Worm (Caenorhabditis elegans): ENCODE results near the gene grl-22.

grl-22 gene

ce11 chrIII:5405628-5406084 is 8.2 kb downstream of the grl-22 start, which contains the start of the genes W03A5.2 and Y32H12A.8:
Gene W03A5.2 (plus strand): TSS chrIII:5406034.
Gene Y32H12A.8 (minus strand): TSS chrIII:5406037.
- no peak for TF ChIP-seq madf-6 (GFP tag; IDR thresholded peaks at IDR 0.05)
- TF ChIP-seq unc-62 (GFP tag; optimal IDR thresholded peaks at IDR 0.05), result no peak
- TF ChIP-seq nhr-179 (tag; optimal IDR thresholded peaks at IDR 0.05), result no peak
- TF ChIP-seq efl-1 (GFP tag; optimal IDR thresholded peaks at IDR 0.05), result peak; percentile 31
- no peak for TF ChIP-seq hsf-1 (GFP tag; IDR thresholded peaks at IDR 0.05)
- TF ChIP-seq aptf-3 (GFP tag; IDR thresholded peaks at IDR 0.05), result no peak
- peak; percentile 40; the same call in 1 of the 2 replicates for TF ChIP-seq hmg-1.2 (GFP tag; IDR thresholded peaks at IDR 0.05)
- TF ChIP-seq nhr-80 (tag; optimal IDR thresholded peaks at IDR 0.05), result peak; percentile 4
- TF ChIP-seq F37B4.10 (GFP tag; IDR thresholded peaks at IDR 0.05), result no peak
- peak; percentile 64 for TF ChIP-seq attf-5 (GFP tag; optimal IDR thresholded peaks at IDR 0.05)
- peak; percentile 15 for TF ChIP-seq F23B12.7 (tag; optimal IDR thresholded peaks at IDR 0.05; ENCODE audit: insufficient read depth)
- TF ChIP-seq lin-54 (GFP tag; optimal IDR thresholded peaks at IDR 0.05), result peak; percentile 1
- TF ChIP-seq F49E8.2 (tag; optimal IDR thresholded peaks at IDR 0.05; ENCODE audit: insufficient read depth), result no peak
- no peak for TF ChIP-seq bed-1 (GFP tag; IDR thresholded peaks at IDR 0.05)
- TF ChIP-seq ceh-27 (GFP tag; optimal IDR thresholded peaks at IDR 0.05), result no peak
- no peak for TF ChIP-seq somi-1 (GFP tag; optimal IDR thresholded peaks at IDR 0.05)
- TF ChIP-seq mcd-1 (GFP tag; IDR thresholded peaks at IDR 0.05), result peak; percentile 54
- TF ChIP-seq atf-7 (tag; optimal IDR thresholded peaks at IDR 0.05), result no peak
- no peak for TF ChIP-seq F33H1.4 (GFP tag; IDR thresholded peaks at IDR 0.05)

- TF ChIP-seq atf-7 (tag; optimal IDR thresholded peaks at IDR 0.05) (no peak), dox-1 (GFP tag; IDR thresholded peaks at IDR 0.05) (no peak), hmg-1.2 (GFP tag; IDR thresholded peaks at IDR 0.05) (peak; percentile 53; the same call in 1 of the 2 replicates)
These were observed 8.8 kb downstream of the grl-22 start for ce11 chrIII:5404998-5405397.

- no peak for TF ChIP-seq lin-26 (GFP tag; IDR thresholded peaks at IDR 0.05)
- no peak for TF ChIP-seq F55B11.4 (tag; optimal IDR thresholded peaks at IDR 0.05; ENCODE audit: borderline replicate concordance, insufficient read depth)
- no peak for TF ChIP-seq snpc-3.4 (tag; optimal IDR thresholded peaks at IDR 0.05)
- no peak for TF ChIP-seq ztf-28 (GFP tag; IDR thresholded peaks at IDR 0.05)
- TF ChIP-seq ceh-100 (GFP tag; IDR thresholded peaks at IDR 0.05), result no peak
- no peak for TF ChIP-seq T26A5.8 (tag; optimal IDR thresholded peaks at IDR 0.05)
- TF ChIP-seq somi-1 (GFP tag; optimal IDR thresholded peaks at IDR 0.05), result no peak
- no peak for TF ChIP-seq ZK185.1 (tag; optimal IDR thresholded peaks at IDR 0.05; ENCODE audit: poor library complexity, severe bottlenecking)
- no peak for TF ChIP-seq atf-7 (tag; optimal IDR thresholded peaks at IDR 0.05)
These were observed 11.4 kb downstream of the grl-22 start for ce11 chrIII:5402419-5402818.

- peak; percentile 78 for TF ChIP-seq zfh-2 (GFP tag; conservative IDR thresholded peaks at IDR 0.05)
- TF ChIP-seq athp-1 (tag; optimal IDR thresholded peaks at IDR 0.05), result no peak
- TF ChIP-seq him-1 (tag; optimal IDR thresholded peaks at IDR 0.05), result no peak
- TF ChIP-seq sea-2 (GFP tag; IDR thresholded peaks at IDR 0.05), result 0 out of 2 replicates have a peak, but pooled peaks have one; percentile 46
- peak; percentile 64 for TF ChIP-seq egrh-3 (GFP tag; IDR thresholded peaks at IDR 0.05)
These were observed 18.1 kb downstream of the grl-22 start for ce11 chrIII:5395746-5396145.

ce11 chrIII:5389365-5389764 is 24.4 kb downstream of the grl-22 start:
- TF ChIP-seq aptf-2 (GFP tag; conservative IDR thresholded peaks at IDR 0.05) (no peak), snpc-3.4 (tag; optimal IDR thresholded peaks at IDR 0.05) (no peak), B0019.2 (GFP tag; conservative IDR thresholded peaks at IDR 0.05) (no peak), lsy-27 (tag; optimal IDR thresholded peaks at IDR 0.05; ENCODE audit: borderline replicate concordance, insufficient read depth) (no peak), ztf-25 (GFP tag; IDR thresholded peaks at IDR 0.05) (no peak), dox-1 (GFP tag; IDR thresholded peaks at IDR 0.05) (no peak), lin-40 (tag; optimal IDR thresholded peaks at IDR 0.05) (no peak), unc-62 (GFP tag; optimal IDR thresholded peaks at IDR 0.05) (no peak), T26A5.8 (tag; optimal IDR thresholded peaks at IDR 0.05) (no peak), ztf-6 (GFP tag; IDR thresholded peaks at IDR 0.05) (no peak), pha-4 (tag; optimal IDR thresholded peaks at IDR 0.05) (no peak), snpc-1.3 (tag; optimal IDR thresholded peaks at IDR 0.05; ENCODE audit: insufficient read depth) (no peak), ekl-4 (GFP tag; IDR thresholded peaks at IDR 0.05) (no peak)

All from whole organism, young adult.